Worm (Caenorhabditis elegans): ENCODE data around the gene aqp-1.

DNA sequence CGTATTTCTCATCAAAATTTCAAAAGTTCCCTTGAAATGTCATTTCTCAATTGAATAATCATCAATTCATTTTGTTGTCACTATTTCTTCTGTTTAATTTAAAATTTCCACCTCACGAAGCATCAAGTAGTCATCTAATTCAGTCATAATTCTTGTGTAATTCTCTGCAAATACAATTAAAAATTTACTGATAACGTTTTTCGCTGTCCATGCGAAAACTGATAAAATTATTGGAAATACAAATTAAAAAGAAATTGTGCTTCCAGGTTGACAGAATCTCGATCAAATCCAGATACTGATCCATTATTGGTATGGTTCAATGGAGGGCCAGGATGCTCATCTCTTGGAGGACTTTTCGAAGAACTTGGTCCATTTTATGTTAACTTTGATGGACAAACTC is 4.9 kb downstream of the aqp-1 start:
- TF ChIP-seq nhr-237 (tag; optimal IDR thresholded peaks at IDR 0.05) (no peak), nhr-25 (tag; optimal IDR thresholded peaks at IDR 0.05) (no peak), ceh-82 (tag; optimal IDR thresholded peaks at IDR 0.05) (no peak), lin-15B (tag; optimal IDR thresholded peaks at IDR 0.05) (no peak), nhr-77 (tag; optimal IDR thresholded peaks at IDR 0.05) (no peak), mdl-1 (tag; optimal IDR thresholded peaks at IDR 0.05) (no peak), zag-1 (tag; optimal IDR thresholded peaks at IDR 0.05) (no peak)

All from whole organism, L3 larva.